Worm (Caenorhabditis elegans): ENCODE results near the gene hach-1.

DNA sequence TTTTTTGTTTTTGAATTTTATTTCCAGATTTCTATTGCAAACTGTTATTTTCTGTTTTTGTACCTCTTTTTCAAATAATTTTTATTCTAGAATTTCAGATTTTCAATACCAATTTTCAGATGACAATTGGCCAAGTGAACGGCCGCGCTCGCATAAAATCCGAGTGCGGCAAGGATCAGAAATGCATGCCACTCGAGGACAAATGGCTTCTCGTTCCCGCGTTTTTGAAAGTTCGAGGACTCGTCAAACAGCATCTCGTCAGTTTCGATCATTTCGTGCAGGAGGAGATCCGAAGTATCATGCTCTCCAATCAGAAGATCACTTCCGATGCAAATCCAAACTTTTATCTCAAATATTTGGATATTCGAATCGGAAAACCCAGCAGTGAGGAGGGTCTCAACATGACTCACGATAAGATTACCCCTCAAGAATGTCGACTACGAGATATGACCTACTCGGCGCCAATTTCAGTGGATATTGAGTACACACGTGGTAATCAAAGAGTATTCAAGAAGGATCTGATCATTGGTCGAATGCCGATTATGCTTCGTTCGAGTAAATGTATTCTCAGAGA, 2.1 kb downstream of the hach-1 start, which contains the start of gene rpc-2:
- TF ChIP-seq mep-1 (tag; optimal IDR thresholded peaks at IDR 0.05): no peak
- no peak for TF ChIP-seq nhr-76 (tag; optimal IDR thresholded peaks at IDR 0.05)
- no peak for TF ChIP-seq F44E2.7 (GFP tag; IDR thresholded peaks at IDR 0.05)
- no peak for TF ChIP-seq fos-1 (tag; optimal IDR thresholded peaks at IDR 0.05)
- no peak for TF ChIP-seq mdl-1 (tag; optimal IDR thresholded peaks at IDR 0.05)
- TF ChIP-seq madf-5 (GFP tag; IDR thresholded peaks at IDR 0.05): no peak
- TF ChIP-seq daf-12 (tag; optimal IDR thresholded peaks at IDR 0.05): no peak
- TF ChIP-seq ztf-7 (tag; optimal IDR thresholded peaks at IDR 0.05): no peak
- no peak for TF ChIP-seq F10B5.3 (tag; optimal IDR thresholded peaks at IDR 0.05)
- no peak for TF ChIP-seq unc-130 (GFP tag; optimal IDR thresholded peaks at IDR 0.05)
- peak; percentile 9 for TF ChIP-seq nhr-102 (tag; optimal IDR thresholded peaks at IDR 0.05)
- TF ChIP-seq fkh-10 (GFP tag; optimal IDR thresholded peaks at IDR 0.05): no peak
- no peak for TF ChIP-seq gei-8 (GFP tag; optimal IDR thresholded peaks at IDR 0.05)
- peak; percentile 47; the same call in 1 of the 2 replicates for TF ChIP-seq pha-4 (GFP tag; IDR thresholded peaks at IDR 0.05)
- no peak for TF ChIP-seq pha-4 (tag; optimal IDR thresholded peaks at IDR 0.05)

Measured in whole organism, L4 larva.